Worm (Caenorhabditis elegans) whole organism, L4 larva: ENCODE measurements around the gene C05E4.12.

Experiments used
- D1046.2 ChIP-seq: fragments of 200-800 bp; sonication (Bioruptor generic); IDR thresholded peaks from 2 replicates; pipeline ENCODE4 v1.3.6; 2022; ENCODE audit warnings: missing genetic modification characterization, missing compliant biosample characterization
- F10B5.3 ChIP-seq: sonication (generic microtip); optimal IDR thresholded peaks from 2 replicates; lab custom pipeline; 2016; ENCODE audit warnings: mild to moderate bottlenecking, missing genetic modification characterization, missing compliant biosample characterization
- F26F4.8 ChIP-seq: fragments of 200-800 bp; sonication (Bioruptor generic); conservative IDR thresholded peaks from 2 replicates; pipeline ENCODE4 v1.3.6; 2022; ENCODE audit warnings: missing genetic modification characterization, missing compliant biosample characterization
- F37D6.2 ChIP-seq: sonication (generic microtip); optimal IDR thresholded peaks from 2 replicates; lab custom pipeline; 2016; ENCODE audit warnings: mild to moderate bottlenecking, missing genetic modification characterization, missing compliant biosample characterization
- T20F7.1 ChIP-seq: fragments of 200-800 bp; sonication (Bioruptor generic); optimal IDR thresholded peaks from 2 replicates; lab custom pipeline; 2018; ENCODE audit warnings: mild to moderate bottlenecking, missing genetic modification characterization, missing compliant biosample characterization
- T26A8.4 ChIP-seq: fragments of 200-800 bp; sonication (Bioruptor generic); IDR thresholded peaks from 2 replicates; pipeline ENCODE4 v1.3.6; 2022; ENCODE audit warnings: missing genetic modification characterization, missing compliant biosample characterization
- Y48G9A.11 ChIP-seq: fragments of 200-800 bp; sonication (Bioruptor generic); IDR thresholded peaks from 2 replicates; pipeline ENCODE4 v1.3.6; 2022; ENCODE audit warnings: missing genetic modification reagents, missing genetic modification characterization, missing compliant biosample characterization
- Y5F2A.4 ChIP-seq: fragments of 200-800 bp; sonication (Bioruptor generic); optimal IDR thresholded peaks from 2 replicates; lab custom pipeline; 2018; ENCODE audit warnings: mild to moderate bottlenecking, missing genetic modification characterization, missing compliant biosample characterization
- aha-1 ChIP-seq: fragments of 150-350 bp; peaks from one replicate; lab custom pipeline; 2014; ENCODE audit warnings: missing biosample characterization, missing genetic modification characterization
- aly-2 ChIP-seq: sonication (generic microtip); optimal IDR thresholded peaks from 2 replicates; lab custom pipeline; 2018; ENCODE audit warnings: missing biosample characterization, missing genetic modification characterization
- ama-1 ChIP-seq: fragments of 150-350 bp; optimal IDR thresholded peaks from 2 replicates; lab custom pipeline; 2014; ENCODE audit warnings: inconsistent platforms, mixed read lengths
- arid-1 ChIP-seq: fragments of 200-800 bp; sonication (Bioruptor generic); conservative IDR thresholded peaks from 2 replicates; pipeline ENCODE4 v1.3.6; 2022; ENCODE audit warnings: missing genetic modification reagents, missing genetic modification characterization, missing compliant biosample characterization
- attf-4 ChIP-seq: sonication (generic microtip); optimal IDR thresholded peaks from 3 replicates; lab custom pipeline; 2017; ENCODE audit warnings: missing biosample characterization, missing genetic modification characterization
- ceh-62 ChIP-seq: sonication (generic microtip); optimal IDR thresholded peaks from 2 replicates; lab custom pipeline; 2017; ENCODE audit warnings: missing biosample characterization, missing genetic modification characterization
- cey-2 ChIP-seq: sonication (generic microtip); optimal IDR thresholded peaks from 3 replicates; lab custom pipeline; 2017; ENCODE audit warnings: missing genetic modification characterization, mild to moderate bottlenecking, missing compliant biosample characterization, antibody characterized with exemption, borderline replicate concordance; ENCODE audit not compliant: insufficient read depth
- dmd-8 ChIP-seq: fragments of 200-800 bp; sonication (Bioruptor generic); IDR thresholded peaks from 2 replicates; pipeline ENCODE4 v1.3.6; 2022; ENCODE audit warnings: missing genetic modification characterization, missing compliant biosample characterization
- fos-1 ChIP-seq: fragments of 150-350 bp; optimal IDR thresholded peaks from 2 replicates; lab custom pipeline; 2014; ENCODE audit warnings: missing biosample characterization, missing genetic modification characterization
- hlh-30 ChIP-seq: sonication (generic microtip); optimal IDR thresholded peaks from 2 replicates; lab custom pipeline; 2017; ENCODE audit warnings: antibody characterized with exemption, mild to moderate bottlenecking, missing genetic modification characterization, missing compliant biosample characterization; ENCODE audit not compliant: insufficient read depth
- hmg-1.1 ChIP-seq: fragments of 200-800 bp; sonication (Bioruptor generic); IDR thresholded peaks from 2 replicates; pipeline ENCODE4 v1.3.6; 2022; ENCODE audit warnings: missing genetic modification reagents, missing genetic modification characterization, missing compliant biosample characterization
- jun-1 ChIP-seq: fragments of 150-350 bp; optimal IDR thresholded peaks from 2 replicates; lab custom pipeline; 2014; ENCODE audit warnings: missing biosample characterization, missing genetic modification reagents, missing genetic modification characterization
- lin-13 ChIP-seq: fragments of 150-350 bp; optimal IDR thresholded peaks from 2 replicates; lab custom pipeline; 2014; ENCODE audit warnings: missing biosample characterization, missing genetic modification reagents, missing genetic modification characterization
- lin-15B ChIP-seq: fragments of 150-350 bp; sonication (generic microtip); optimal IDR thresholded peaks from 3 replicates; lab custom pipeline; 2014; ENCODE audit warnings: missing biosample characterization, missing genetic modification characterization
- lin-39 ChIP-seq: fragments of 150-350 bp; optimal IDR thresholded peaks from 2 replicates; lab custom pipeline; 2014; ENCODE audit warnings: missing biosample characterization, missing genetic modification reagents, missing genetic modification characterization
- lsy-2 ChIP-seq, 2 experiments: fragments of 150-350 bp in 1 of 2; sonication (generic microtip) in 1 of 2; optimal IDR thresholded peaks; 2 replicates each; lab custom pipeline; 2014 to 2017; ENCODE audit warnings: missing biosample characterization in 2 of 2, missing genetic modification characterization in 2 of 2
- mdt-29 ChIP-seq: fragments of 200-800 bp; sonication (Bioruptor generic); IDR thresholded peaks from 2 replicates; pipeline ENCODE4 v1.3.6; 2022; ENCODE audit warnings: missing genetic modification reagents, missing genetic modification characterization, missing compliant biosample characterization
- mes-2 ChIP-seq: sonication (generic microtip); optimal IDR thresholded peaks from 2 replicates; lab custom pipeline; 2016; ENCODE audit warnings: missing genotype, mild to moderate bottlenecking, missing genetic modification characterization, missing compliant biosample characterization; ENCODE audit not compliant: poor library complexity, severe bottlenecking
- nhr-10 ChIP-seq: fragments of 150-350 bp; optimal IDR thresholded peaks from 2 replicates; lab custom pipeline; 2014; ENCODE audit warnings: missing biosample characterization, missing genetic modification characterization
- nhr-102 ChIP-seq: sonication (generic microtip); optimal IDR thresholded peaks from 2 replicates; lab custom pipeline; 2016; ENCODE audit warnings: mild to moderate bottlenecking, missing genetic modification characterization, moderate library complexity, missing compliant biosample characterization
- nhr-25 ChIP-seq: sonication (generic microtip); optimal IDR thresholded peaks from 2 replicates; lab custom pipeline; 2017; ENCODE audit warnings: missing genetic modification characterization, mild to moderate bottlenecking, missing compliant biosample characterization, antibody characterized with exemption, moderate library complexity, borderline replicate concordance; ENCODE audit not compliant: insufficient read depth
- nhr-28 ChIP-seq: fragments of 150-350 bp; optimal IDR thresholded peaks from 2 replicates; lab custom pipeline; 2014; ENCODE audit warnings: missing biosample characterization, missing genetic modification characterization
- nhr-41 ChIP-seq: fragments of 200-800 bp; sonication (Bioruptor generic); IDR thresholded peaks from 2 replicates; pipeline ENCODE4 v1.3.6; 2022; ENCODE audit warnings: missing genetic modification reagents, missing genetic modification characterization, missing compliant biosample characterization
- nhr-42 ChIP-seq: fragments of 200-800 bp; sonication (Bioruptor generic); IDR thresholded peaks from 2 replicates; pipeline ENCODE4 v1.3.6; 2022; ENCODE audit warnings: missing genetic modification characterization, missing compliant biosample characterization
- nhr-76 ChIP-seq: fragments of 150-350 bp; optimal IDR thresholded peaks from 2 replicates; lab custom pipeline; 2014; ENCODE audit warnings: missing biosample characterization, missing genetic modification characterization
- pha-4 ChIP-seq, 2 experiments: fragments of 150-350 bp in 1 of 2; fragments of 200-800 bp in 1 of 2; sonication (Bioruptor generic) in 1 of 2; IDR thresholded peaks in 1 of 2; optimal IDR thresholded peaks in 1 of 2; 2 replicates each; pipeline versions ENCODE4 v1.3.6 to Lab custom; 2014 to 2022; ENCODE audit warnings: missing genetic modification characterization in 2 of 2, missing genetic modification reagents in 2 of 2, missing biosample characterization in 1 of 2, missing compliant biosample characterization in 1 of 2
- skn-1 ChIP-seq: fragments of 150-350 bp; optimal IDR thresholded peaks from 2 replicates; lab custom pipeline; 2014; ENCODE audit warnings: missing biosample characterization, missing genetic modification characterization
- spr-1 ChIP-seq: sonication (generic microtip); optimal IDR thresholded peaks from 2 replicates; lab custom pipeline; 2016; ENCODE audit warnings: mild to moderate bottlenecking, missing genetic modification characterization, missing compliant biosample characterization
- tag-97 ChIP-seq: fragments of 200-800 bp; sonication (Bioruptor generic); IDR thresholded peaks from 2 replicates; pipeline ENCODE4 v1.3.6; 2022; ENCODE audit warnings: missing genetic modification characterization, missing compliant biosample characterization
- unc-62 ChIP-seq, 3 experiments: fragments of 150-350 bp in 1 of 3; sonication (generic microtip); optimal IDR thresholded peaks in 2 of 3; peaks in 1 of 3; 1 replicate in 1 of 3; 2 replicates in 2 of 3; lab custom pipeline; 2014 to 2017; ENCODE audit warnings: missing biosample characterization in 3 of 3, missing genetic modification characterization in 3 of 3, missing genetic modification reagents in 3 of 3, missing genotype in 1 of 3
- zfp-2 ChIP-seq: sonication (generic microtip); optimal IDR thresholded peaks from 2 replicates; lab custom pipeline; 2016; ENCODE audit warnings: mild to moderate bottlenecking, missing genetic modification characterization, missing compliant biosample characterization

C05E4.12 gene

ce11 chrV:801555-802060, 39.8 kb upstream of the C05E4.12 start:
- TF ChIP-seq skn-1: no peak
- no peak for TF ChIP-seq nhr-76 (tag; lab: Kevin White, UChicago)
- no peak for TF ChIP-seq zfp-2
- TF ChIP-seq aha-1 (tag; lab: Kevin White, UChicago): peak; percentile 94
- TF ChIP-seq mes-2: no peak
- no peak for TF ChIP-seq pha-4 (GFP tag; IDR thresholded peaks at IDR 0.05; lab: Robert Waterston, UW)
- TF ChIP-seq pha-4 (tag; optimal IDR thresholded peaks at IDR 0.05; lab: Kevin White, UChicago): no peak

- TF ChIP-seq hmg-1.1 (GFP tag; lab: Robert Waterston, UW) (no peak), T20F7.1 (GFP tag; lab: Kevin White, UChicago) (no peak), unc-62 (GFP tag; optimal IDR thresholded peaks at IDR 0.05 in 1 of 2; lab: Kevin White, UChicago) (no peak), unc-62 (tag; optimal IDR thresholded peaks at IDR 0.05; lab: Kevin White, UChicago) (no peak), aly-2 (tag; lab: Kevin White, UChicago) (no peak)
These were observed 38.5 kb upstream of the C05E4.12 start for ce11 chrV:800271-800670.

DNA sequence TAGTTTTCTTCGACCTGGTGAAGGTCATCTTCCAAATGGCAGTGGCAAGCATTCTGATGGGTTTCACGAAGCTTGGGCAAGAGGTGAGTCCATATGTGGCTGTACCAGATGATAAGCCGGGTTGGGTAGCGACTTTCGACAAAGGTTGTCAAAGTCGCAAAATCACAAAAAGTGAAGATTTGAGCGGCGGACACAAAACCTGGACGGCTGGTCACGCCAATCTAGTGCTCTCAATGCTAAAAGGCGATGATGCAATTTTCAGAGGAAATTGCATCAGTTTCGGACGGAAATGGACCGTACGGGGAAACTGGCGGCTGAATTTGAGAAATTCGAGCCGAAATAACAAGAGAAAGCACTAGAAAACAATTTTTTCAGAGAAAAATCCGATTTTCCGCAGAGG, 35.5 kb upstream of the C05E4.12 start:
- TF ChIP-seq lsy-2 (tag; optimal IDR thresholded peaks at IDR 0.05; lab: Kevin White, UChicago) (no peak), nhr-41 (GFP tag; lab: Robert Waterston, UW) (no peak), fos-1 (tag; lab: Kevin White, UChicago) (no peak), T20F7.1 (GFP tag; lab: Kevin White, UChicago) (no peak), ceh-62 (tag; lab: Kevin White, UChicago) (no peak), nhr-102 (no peak), hlh-30 (no peak), tag-97 (GFP tag; lab: Robert Waterston, UW) (no peak), attf-4 (tag; lab: Kevin White, UChicago) (no peak), dmd-8 (no peak), lin-15B (tag; lab: Kevin White, UChicago) (no peak), F37D6.2 (tag; lab: Kevin White, UChicago) (no peak), T26A8.4 (no peak), arid-1 (GFP tag; lab: Robert Waterston, UW) (no peak), aly-2 (tag; lab: Kevin White, UChicago) (no peak), F26F4.8 (no peak), jun-1 (no peak), D1046.2 (no peak)

ce11 chrV:794092-794491, 32.3 kb upstream of the C05E4.12 start:
- no peak for TF ChIP-seq Y5F2A.4 (GFP tag; lab: Kevin White, UChicago)
- no peak for TF ChIP-seq ceh-62 (tag; lab: Kevin White, UChicago)
- TF ChIP-seq lin-13 (GFP tag; lab: Kevin White, UChicago): no peak
- no peak for TF ChIP-seq nhr-10 (tag; lab: Kevin White, UChicago)
- TF ChIP-seq aha-1 (tag; lab: Kevin White, UChicago): peak; percentile 81
- TF ChIP-seq, all 104 proteins: peak for 1

DNA sequence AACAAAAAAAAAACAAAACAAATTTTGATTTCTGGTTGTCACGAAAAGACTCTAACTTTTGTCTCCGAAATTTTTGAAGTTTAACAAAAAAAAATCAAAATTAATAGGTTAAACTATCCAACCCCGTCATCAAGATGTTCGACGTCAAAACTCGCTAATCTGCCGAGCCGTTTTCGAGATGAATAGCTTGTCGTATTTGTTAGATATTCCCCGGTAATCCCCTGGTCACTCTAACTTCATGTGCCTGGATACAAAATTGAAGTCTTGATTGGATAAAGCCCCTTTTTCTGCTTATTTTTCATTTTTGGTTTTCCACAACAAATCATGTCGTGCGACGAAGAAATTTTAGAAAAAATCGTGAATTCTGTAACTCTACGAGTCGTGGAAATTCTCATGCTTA, 20.6 kb upstream of the C05E4.12 start, which contains the start of gene srab-16:
srab-16 (plus strand) TSS at position 301 of the 400 bp plus-strand sequence.
- TF ChIP-seq ama-1 (lab: Kevin White, UChicago): no peak
- TF ChIP-seq Y48G9A.11 (GFP tag; lab: Robert Waterston, UW): no peak
- TF ChIP-seq mes-2: no peak
- no peak for TF ChIP-seq T26A8.4
- TF ChIP-seq mdt-29: no peak
- no peak for TF ChIP-seq lin-39 (tag; lab: Kevin White, UChicago)
- no peak for TF ChIP-seq nhr-42 (GFP tag; lab: Robert Waterston, UW)
- no peak for TF ChIP-seq dmd-8
- TF ChIP-seq F10B5.3 (tag; lab: Kevin White, UChicago): no peak
- TF ChIP-seq cey-2 (tag; lab: Kevin White, UChicago): no peak
- TF ChIP-seq spr-1 (tag; lab: Kevin White, UChicago): no peak
- no peak for TF ChIP-seq nhr-102
- no peak for TF ChIP-seq nhr-25
- TF ChIP-seq nhr-28: no peak
- no peak for TF ChIP-seq jun-1
- TF ChIP-seq nhr-10 (tag; lab: Kevin White, UChicago): no peak
